Worm (Caenorhabditis elegans): Measurements from ENCODE around the gene tag-89.

The tag-89 gene

ce11 chrIV:11351563-11351962 lies 42.8 kb upstream of the tag-89 start:
- no peak for TF ChIP-seq unc-55 (GFP tag; optimal IDR thresholded peaks at IDR 0.05)
- TF ChIP-seq lin-39 (tag; optimal IDR thresholded peaks at IDR 0.05), result no peak
- TF ChIP-seq alr-1 (tag; optimal IDR thresholded peaks at IDR 0.05), result no peak
- no peak for TF ChIP-seq nhr-6 (tag; optimal IDR thresholded peaks at IDR 0.05)
- TF ChIP-seq gmeb-1 (tag; optimal IDR thresholded peaks at IDR 0.05), result no peak
- no peak for TF ChIP-seq elt-1 (tag; optimal IDR thresholded peaks at IDR 0.05)
- no peak for TF ChIP-seq nhr-25 (tag; optimal IDR thresholded peaks at IDR 0.05)
- TF ChIP-seq ceh-82 (tag; optimal IDR thresholded peaks at IDR 0.05), result no peak
- no peak for TF ChIP-seq egl-27 (tag; optimal IDR thresholded peaks at IDR 0.05)
- no peak for TF ChIP-seq C34F6.9 (tag; optimal IDR thresholded peaks at IDR 0.05)
- no peak for TF ChIP-seq blmp-1 (tag; optimal IDR thresholded peaks at IDR 0.05; ENCODE audit: insufficient read depth)
- no peak for TF ChIP-seq nhr-23 (tag; optimal IDR thresholded peaks at IDR 0.05)
- no peak for TF ChIP-seq skn-1 (tag; optimal IDR thresholded peaks at IDR 0.05)
- TF ChIP-seq sma-9 (GFP tag; optimal IDR thresholded peaks at IDR 0.05), result no peak
- TF ChIP-seq sma-9 (tag; optimal IDR thresholded peaks at IDR 0.05), result no peak

DNA sequence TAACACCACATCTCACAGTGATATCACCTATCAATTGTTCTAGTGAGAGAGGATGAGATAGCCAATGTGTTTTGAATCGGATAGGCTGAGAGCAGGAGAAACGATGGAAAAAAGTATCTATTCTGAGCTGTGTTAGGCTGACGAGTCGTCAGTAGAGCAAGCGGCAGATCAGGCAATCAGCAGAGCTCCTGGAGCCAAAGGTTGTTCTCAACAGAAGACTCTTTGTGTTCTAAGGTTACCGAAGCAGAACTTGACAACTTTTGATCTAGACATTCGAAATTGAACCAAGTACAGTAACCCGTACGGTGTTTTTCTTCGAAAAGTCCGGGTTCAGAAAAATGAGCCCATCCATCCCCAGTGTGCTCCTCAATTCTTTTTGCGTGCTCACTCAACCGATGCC lies 41.6 kb upstream of the tag-89 start:
- TF ChIP-seq nhr-129 (tag; optimal IDR thresholded peaks at IDR 0.05), result peak; percentile 12
- TF ChIP-seq gmeb-1 (tag; optimal IDR thresholded peaks at IDR 0.05), result no peak
- no peak for TF ChIP-seq alr-1 (tag; optimal IDR thresholded peaks at IDR 0.05)
- no peak for TF ChIP-seq nhr-23 (tag; optimal IDR thresholded peaks at IDR 0.05)
- TF ChIP-seq nhr-77 (tag; optimal IDR thresholded peaks at IDR 0.05), result no peak
- TF ChIP-seq nhr-11 (tag; optimal IDR thresholded peaks at IDR 0.05), result no peak
- no peak for TF ChIP-seq mbf-1 (tag; optimal IDR thresholded peaks at IDR 0.05)
- TF ChIP-seq F13H6.1 (tag; optimal IDR thresholded peaks at IDR 0.05), result peak; percentile 8
- TF ChIP-seq crh-2 (tag; optimal IDR thresholded peaks at IDR 0.05), result no peak
- no peak for TF ChIP-seq nhr-25 (tag; optimal IDR thresholded peaks at IDR 0.05)
- no peak for TF ChIP-seq elt-1 (tag; optimal IDR thresholded peaks at IDR 0.05)
- TF ChIP-seq ztf-11 (tag; optimal IDR thresholded peaks at IDR 0.05), result no peak
- TF ChIP-seq ztf-1 (GFP tag; conservative IDR thresholded peaks at IDR 0.05), result no peak

- peak; percentile 11 for TF ChIP-seq unc-55 (GFP tag; optimal IDR thresholded peaks at IDR 0.05)
- TF ChIP-seq alr-1 (tag; optimal IDR thresholded peaks at IDR 0.05), result no peak
- TF ChIP-seq mbf-1 (tag; optimal IDR thresholded peaks at IDR 0.05), result no peak
- TF ChIP-seq nhr-237 (tag; optimal IDR thresholded peaks at IDR 0.05), result no peak
- TF ChIP-seq nhr-23 (tag; optimal IDR thresholded peaks at IDR 0.05), result no peak
- no peak for TF ChIP-seq aly-2 (tag; optimal IDR thresholded peaks at IDR 0.05)
- TF ChIP-seq peb-1 (tag; optimal IDR thresholded peaks at IDR 0.05), result no peak
- TF ChIP-seq lin-13 (GFP tag; optimal IDR thresholded peaks at IDR 0.05), result no peak
- TF ChIP-seq F13H6.1 (tag; optimal IDR thresholded peaks at IDR 0.05), result peak; percentile 33
- TF ChIP-seq nhr-21 (tag; optimal IDR thresholded peaks at IDR 0.05), result no peak
- peak; percentile 68 for TF ChIP-seq sem-4 (tag; optimal IDR thresholded peaks at IDR 0.05)
- peak; percentile 32 for TF ChIP-seq crh-2 (tag; optimal IDR thresholded peaks at IDR 0.05)
- TF ChIP-seq nhr-12 (tag; optimal IDR thresholded peaks at IDR 0.05), result no peak
- TF ChIP-seq ztf-1 (GFP tag; conservative IDR thresholded peaks at IDR 0.05), result no peak
- no peak for TF ChIP-seq snpc-4 (tag; optimal IDR thresholded peaks at IDR 0.05)
- no peak for TF ChIP-seq fos-1 (tag; optimal IDR thresholded peaks at IDR 0.05)
- no peak for TF ChIP-seq Y55F3AM.14 (GFP tag; optimal IDR thresholded peaks at IDR 0.05)
- peak; percentile 60 for TF ChIP-seq ztf-4 (tag; optimal IDR thresholded peaks at IDR 0.05)
- TF ChIP-seq elt-1 (tag; optimal IDR thresholded peaks at IDR 0.05), result no peak
- no peak for TF ChIP-seq R02D3.7 (tag; optimal IDR thresholded peaks at IDR 0.05)
- TF ChIP-seq zag-1 (tag; optimal IDR thresholded peaks at IDR 0.05), result no peak
- TF ChIP-seq nhr-129 (tag; optimal IDR thresholded peaks at IDR 0.05), result peak; percentile 76
- no peak for TF ChIP-seq dmd-4 (tag; optimal IDR thresholded peaks at IDR 0.05)
- no peak for TF ChIP-seq unc-62 (GFP tag; optimal IDR thresholded peaks at IDR 0.05)
- TF ChIP-seq lin-11 (tag; optimal IDR thresholded peaks at IDR 0.05), result no peak
- TF ChIP-seq sma-9 (GFP tag; optimal IDR thresholded peaks at IDR 0.05), result peak; percentile 24
- no peak for TF ChIP-seq sma-9 (tag; optimal IDR thresholded peaks at IDR 0.05)
- no peak for TF ChIP-seq lin-39 (tag; optimal IDR thresholded peaks at IDR 0.05)
- TF ChIP-seq blmp-1 (tag; optimal IDR thresholded peaks at IDR 0.05; ENCODE audit: insufficient read depth), result no peak
- no peak for TF ChIP-seq nhr-11 (tag; optimal IDR thresholded peaks at IDR 0.05)
- peak; percentile 60 for TF ChIP-seq C34F6.9 (tag; optimal IDR thresholded peaks at IDR 0.05)
- TF ChIP-seq lsy-2 (tag; optimal IDR thresholded peaks at IDR 0.05), result peak in 1 of 2 experiments; percentile 60
- peak; percentile 37 to 39 for TF ChIP-seq mdl-1 (tag; optimal IDR thresholded peaks at IDR 0.05)
- no peak for TF ChIP-seq elt-3 (tag; optimal IDR thresholded peaks at IDR 0.05)
- TF ChIP-seq ama-1 (optimal IDR thresholded peaks at IDR 0.05), result no peak
- no peak for TF ChIP-seq sma-3 (GFP tag; optimal IDR thresholded peaks at IDR 0.05)
These were observed 40.3 kb upstream of the tag-89 start, which contains the start of gene T01G1.2 for ce11 chrIV:11353946-11354458. TSS of gene T01G1.2 (plus strand) at chrIV:11354408.
